Worm (Caenorhabditis elegans): Measurements from ENCODE around the gene acr-9.

DNA sequence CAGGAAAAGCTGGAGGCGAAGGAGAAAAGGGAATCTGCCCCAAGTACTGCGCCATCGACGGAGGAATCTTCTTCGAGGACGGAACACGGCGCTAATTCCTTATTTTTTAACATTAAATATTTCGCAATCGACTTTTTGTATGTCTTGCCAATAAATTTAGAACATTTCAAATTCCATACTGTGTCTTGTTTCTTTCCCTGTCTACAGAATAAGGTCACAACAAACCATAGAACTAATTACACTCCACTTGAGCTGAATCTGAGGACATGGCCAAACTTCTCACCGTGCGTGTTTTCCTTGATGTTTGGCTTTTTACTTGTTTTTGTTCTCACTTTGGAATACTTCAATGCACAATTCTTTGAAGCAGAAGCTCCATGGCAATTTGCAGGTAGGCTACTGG lies 54.3 kb downstream of the acr-9 start, which contains the start of gene F54B11.4:
- TF ChIP-seq nhr-11 (tag; optimal IDR thresholded peaks at IDR 0.05) (no peak), ceh-82 (tag; optimal IDR thresholded peaks at IDR 0.05) (no peak), nhr-23 (tag; optimal IDR thresholded peaks at IDR 0.05) (no peak), skn-1 (tag; optimal IDR thresholded peaks at IDR 0.05) (no peak), nhr-12 (tag; optimal IDR thresholded peaks at IDR 0.05) (no peak), egl-27 (tag; optimal IDR thresholded peaks at IDR 0.05) (no peak), F13H6.1 (tag; optimal IDR thresholded peaks at IDR 0.05) (no peak), lin-39 (tag; optimal IDR thresholded peaks at IDR 0.05) (no peak)

All from whole organism, L2 larva.